Worm (Caenorhabditis elegans) whole organism, L3 larva: Measurements from ENCODE around the gene T04A11.1.

Experiments
- nhr-23 ChIP-seq: fragments of 150-350 bp; optimal IDR thresholded peaks from 2 replicates; lab custom pipeline; 2014; ENCODE audit warnings: missing biosample characterization, missing genetic modification reagents, missing genetic modification characterization
- nhr-76 ChIP-seq: fragments of 150-350 bp; sonication (generic microtip); optimal IDR thresholded peaks from 5 replicates; lab custom pipeline; 2014; ENCODE audit warnings: missing biosample characterization, missing genetic modification characterization
- nhr-77 ChIP-seq: fragments of 150-350 bp; optimal IDR thresholded peaks from 2 replicates; lab custom pipeline; 2014; ENCODE audit warnings: missing biosample characterization, missing genetic modification characterization
- snpc-4 ChIP-seq: fragments of 150-350 bp; optimal IDR thresholded peaks from 2 replicates; lab custom pipeline; 2014; ENCODE audit warnings: missing biosample characterization, missing genetic modification characterization

DNA sequence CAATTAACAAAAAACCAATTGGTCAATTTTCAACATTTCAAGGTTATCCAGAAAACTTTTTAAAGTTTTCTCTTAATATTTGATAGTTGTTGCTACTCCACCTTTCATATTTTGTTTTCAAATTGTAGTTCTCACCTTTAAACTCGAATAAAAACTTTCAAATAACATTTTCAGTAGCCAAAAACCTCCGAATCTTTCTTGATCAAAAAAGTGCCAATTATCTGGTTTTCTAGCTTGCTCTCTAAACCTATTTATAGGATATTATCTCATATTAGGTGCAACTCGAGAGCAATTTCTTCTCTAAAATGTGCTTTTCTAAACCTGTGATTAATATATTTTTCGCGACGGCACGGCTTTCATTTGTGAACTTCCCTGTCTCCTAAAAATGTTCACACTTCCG lies 10.4 kb upstream of the T04A11.1 start, which contains the start of gene sru-26:
- no peak for TF ChIP-seq nhr-23 (tag; lab: Kevin White, UChicago)
- no peak for TF ChIP-seq snpc-4 (tag; lab: Kevin White, UChicago)
- TF ChIP-seq nhr-77 (tag; lab: Kevin White, UChicago) = no peak
- no peak for TF ChIP-seq nhr-76 (tag; lab: Kevin White, UChicago)
